ENCODE assay signal across 4 worm cellular contexts in genomic region chrIII:7710066-7710465, ce11.
TF ChIP-seq lines count a peak whose summit lies in the region.

No protein-coding gene starts in this region.

TF ChIP-seq in whole organism, L2 larva, 48 proteins besides CTCF, POLR2A, EP300 and RAD21 (continues in another document):
- TF ChIP-seq alr-1 (tag; optimal IDR thresholded peaks at IDR 0.05; lab: Kevin White, UChicago) (no peak), ZK546.5 (tag; optimal IDR thresholded peaks at IDR 0.05; lab: Kevin White, UChicago) (no peak), ztf-1 (GFP tag; conservative IDR thresholded peaks at IDR 0.05; lab: Robert Waterston, UW) (no peak), aly-2 (tag; optimal IDR thresholded peaks at IDR 0.05; lab: Kevin White, UChicago) (no peak), lsy-2 (tag; optimal IDR thresholded peaks at IDR 0.05; lab: Kevin White, UChicago) (peak; percentile 41 to 88), zag-1 (tag; optimal IDR thresholded peaks at IDR 0.05; lab: Kevin White, UChicago) (peak; percentile 62), lin-39 (tag; optimal IDR thresholded peaks at IDR 0.05; lab: Kevin White, UChicago) (no peak), gmeb-1 (tag; optimal IDR thresholded peaks at IDR 0.05; lab: Kevin White, UChicago) (peak; percentile 76), lin-11 (tag; optimal IDR thresholded peaks at IDR 0.05; lab: Kevin White, UChicago) (peak; percentile 72), sma-3 (GFP tag; optimal IDR thresholded peaks at IDR 0.05; lab: Kevin White, UChicago) (peak; percentile 55), nhr-10 (tag; optimal IDR thresholded peaks at IDR 0.05; lab: Kevin White, UChicago) (peak; percentile 3), ztf-11 (tag; optimal IDR thresholded peaks at IDR 0.05; lab: Kevin White, UChicago) (no peak), ceh-82 (tag; optimal IDR thresholded peaks at IDR 0.05; lab: Kevin White, UChicago) (no peak), nhr-12 (tag; optimal IDR thresholded peaks at IDR 0.05; lab: Kevin White, UChicago) (no peak), nhr-237 (tag; optimal IDR thresholded peaks at IDR 0.05; lab: Kevin White, UChicago) (no peak), nhr-6 (tag; optimal IDR thresholded peaks at IDR 0.05; lab: Kevin White, UChicago) (peak; percentile 64), unc-62 (GFP tag; optimal IDR thresholded peaks at IDR 0.05; lab: Kevin White, UChicago) (no peak), mdl-1 (tag; optimal IDR thresholded peaks at IDR 0.05; lab: Kevin White, UChicago) (no peak), lin-13 (GFP tag; optimal IDR thresholded peaks at IDR 0.05; lab: Kevin White, UChicago) (peak; percentile 98), elt-1 (tag; optimal IDR thresholded peaks at IDR 0.05; lab: Kevin White, UChicago) (no peak), unc-55 (GFP tag; optimal IDR thresholded peaks at IDR 0.05; lab: Kevin White, UChicago) (peak; percentile 80), C34F6.9 (tag; optimal IDR thresholded peaks at IDR 0.05; lab: Kevin White, UChicago) (peak; percentile 92), mbf-1 (tag; optimal IDR thresholded peaks at IDR 0.05; lab: Kevin White, UChicago) (no peak), unc-39 (tag; optimal IDR thresholded peaks at IDR 0.05; lab: Kevin White, UChicago) (no peak)

TF ChIP-seq in whole organism, L4 larva, 104 proteins besides CTCF, POLR2A, EP300 and RAD21 (continues in another document):
- peak; percentile 36 for TF ChIP-seq nhr-28 (tag; optimal IDR thresholded peaks at IDR 0.05; lab: Kevin White, UChicago)
- peak; percentile 37 for TF ChIP-seq dmd-6 (GFP tag; IDR thresholded peaks at IDR 0.05; lab: Robert Waterston, UW)
- TF ChIP-seq spr-1 (tag; optimal IDR thresholded peaks at IDR 0.05; lab: Kevin White, UChicago), result no peak
- no peak for TF ChIP-seq skn-1 (tag; optimal IDR thresholded peaks at IDR 0.05; lab: Kevin White, UChicago)
- peak; percentile 58; the same call in 1 of the 2 replicates for TF ChIP-seq ceh-20 (GFP tag; IDR thresholded peaks at IDR 0.05; lab: Robert Waterston, UW)
- peak; percentile 61 for TF ChIP-seq dpl-1 (GFP tag; optimal IDR thresholded peaks at IDR 0.05; lab: Kevin White, UChicago)
- peak; percentile 80 for TF ChIP-seq hmg-1.1 (GFP tag; IDR thresholded peaks at IDR 0.05; lab: Robert Waterston, UW)
- TF ChIP-seq nhr-25 (tag; optimal IDR thresholded peaks at IDR 0.05; lab: Kevin White, UChicago; ENCODE audit: borderline replicate concordance, insufficient read depth), result peak; percentile 55
- TF ChIP-seq nhr-6 (tag; optimal IDR thresholded peaks at IDR 0.05; lab: Kevin White, UChicago), result peak; percentile 91
- TF ChIP-seq rbr-2 (tag; optimal IDR thresholded peaks at IDR 0.05; lab: Kevin White, UChicago), result peak; percentile 82
- TF ChIP-seq fkh-10 (GFP tag; optimal IDR thresholded peaks at IDR 0.05; lab: Kevin White, UChicago), result no peak
- peak; percentile 57 for TF ChIP-seq F37D6.2 (tag; optimal IDR thresholded peaks at IDR 0.05; lab: Kevin White, UChicago)
- TF ChIP-seq ctbp-1 (GFP tag; IDR thresholded peaks at IDR 0.05; lab: Robert Waterston, UW), result 0 out of 2 replicates have a peak, but pooled peaks have one; percentile 57
- TF ChIP-seq saeg-2 (GFP tag; IDR thresholded peaks at IDR 0.05; lab: Robert Waterston, UW), result no peak
- TF ChIP-seq hlh-30 (tag; optimal IDR thresholded peaks at IDR 0.05; lab: Kevin White, UChicago; ENCODE audit: insufficient read depth), result peak; percentile 73
- no peak for TF ChIP-seq pha-4 (GFP tag; IDR thresholded peaks at IDR 0.05; lab: Robert Waterston, UW)
- TF ChIP-seq pha-4 (tag; optimal IDR thresholded peaks at IDR 0.05; lab: Kevin White, UChicago), result peak; percentile 28
- 0 out of 2 replicates have a peak, but pooled peaks have one; percentile 16 for TF ChIP-seq Y48G9A.11 (GFP tag; IDR thresholded peaks at IDR 0.05; lab: Robert Waterston, UW)
- no peak for TF ChIP-seq nhr-102 (tag; optimal IDR thresholded peaks at IDR 0.05; lab: Kevin White, UChicago)
- TF ChIP-seq Y5F2A.4 (GFP tag; optimal IDR thresholded peaks at IDR 0.05; lab: Kevin White, UChicago), result no peak
- TF ChIP-seq nhr-11 (tag; optimal IDR thresholded peaks at IDR 0.05; lab: Kevin White, UChicago), result peak; percentile 77
- TF ChIP-seq mxl-3 (GFP tag; optimal IDR thresholded peaks at IDR 0.05; lab: Kevin White, UChicago), result peak; percentile 49

TF ChIP-seq in whole organism, late embryonic, 69 proteins besides CTCF, POLR2A, EP300 and RAD21 (continues in another document):
- no peak for TF ChIP-seq dmd-4 (tag; optimal IDR thresholded peaks at IDR 0.05; lab: Kevin White, UChicago; ENCODE audit: borderline replicate concordance)
- TF ChIP-seq ceh-34 (tag; optimal IDR thresholded peaks at IDR 0.05; lab: Kevin White, UChicago), result peak; percentile 13
- TF ChIP-seq hlh-8 (tag; optimal IDR thresholded peaks at IDR 0.05; lab: Kevin White, UChicago), result no peak
- TF ChIP-seq pax-1 (tag; optimal IDR thresholded peaks at IDR 0.05; lab: Kevin White, UChicago), result no peak
- no peak for TF ChIP-seq che-1 (tag; optimal IDR thresholded peaks at IDR 0.05; lab: Kevin White, UChicago)
- TF ChIP-seq ceh-48 (tag; optimal IDR thresholded peaks at IDR 0.05; lab: Kevin White, UChicago), result peak; percentile 71
- TF ChIP-seq dve-1 (tag; optimal IDR thresholded peaks at IDR 0.05; lab: Kevin White, UChicago), result peak; percentile 55
- peak; percentile 59 for TF ChIP-seq tbx-2 (tag; optimal IDR thresholded peaks at IDR 0.05; lab: Kevin White, UChicago)
- TF ChIP-seq ceh-45 (GFP tag; IDR thresholded peaks at IDR 0.05; lab: Robert Waterston, UW), result no peak
- TF ChIP-seq pqm-1 (tag; optimal IDR thresholded peaks at IDR 0.05; lab: Kevin White, UChicago), result no peak
- no peak for TF ChIP-seq ceh-9 (tag; optimal IDR thresholded peaks at IDR 0.05; lab: Kevin White, UChicago)
- peak; percentile 7 for TF ChIP-seq ets-4 (tag; optimal IDR thresholded peaks at IDR 0.05; lab: Kevin White, UChicago)
- TF ChIP-seq ztf-16 (tag; optimal IDR thresholded peaks at IDR 0.05; lab: Kevin White, UChicago), result no peak
- no peak for TF ChIP-seq fax-1 (tag; optimal IDR thresholded peaks at IDR 0.05; lab: Kevin White, UChicago)
- TF ChIP-seq ceh-31 (tag; optimal IDR thresholded peaks at IDR 0.05; lab: Kevin White, UChicago), result peak; percentile 81
- no peak for TF ChIP-seq unc-3 (GFP tag; conservative IDR thresholded peaks at IDR 0.05; lab: Robert Waterston, UW)
- no peak for TF ChIP-seq unc-3 (tag; optimal IDR thresholded peaks at IDR 0.05; lab: Kevin White, UChicago)
- TF ChIP-seq odd-2 (tag; optimal IDR thresholded peaks at IDR 0.05; lab: Kevin White, UChicago), result no peak
- TF ChIP-seq C08G9.2 (tag; optimal IDR thresholded peaks at IDR 0.05; lab: Kevin White, UChicago), result no peak
- TF ChIP-seq hlh-13 (GFP tag; optimal IDR thresholded peaks at IDR 0.05; lab: Kevin White, UChicago), result no peak
- TF ChIP-seq ceh-6 (GFP tag; optimal IDR thresholded peaks at IDR 0.05; lab: Kevin White, UChicago), result no peak
- peak; percentile 14 for TF ChIP-seq madf-2 (tag; optimal IDR thresholded peaks at IDR 0.05; lab: Kevin White, UChicago)
- TF ChIP-seq lim-6 (tag; optimal IDR thresholded peaks at IDR 0.05; lab: Kevin White, UChicago), result no peak
- TF ChIP-seq rnt-1 (tag; optimal IDR thresholded peaks at IDR 0.05; lab: Kevin White, UChicago), result no peak
- peak; percentile 43 for TF ChIP-seq pros-1 (tag; optimal IDR thresholded peaks at IDR 0.05; lab: Kevin White, UChicago)
- TF ChIP-seq Y22D7AL.16 (tag; optimal IDR thresholded peaks at IDR 0.05; lab: Kevin White, UChicago), result no peak
- no peak for TF ChIP-seq tbx-7 (tag; optimal IDR thresholded peaks at IDR 0.05; lab: Kevin White, UChicago)

TF ChIP-seq in whole organism, mixed stage, embryonic, 35 proteins besides CTCF, POLR2A, EP300 and RAD21 (continues in another document):
- TF ChIP-seq mab-5 (tag; optimal IDR thresholded peaks at IDR 0.05; lab: Kevin White, UChicago) (no peak), elt-3 (tag; optimal IDR thresholded peaks at IDR 0.05; lab: Kevin White, UChicago) (no peak), lin-13 (tag; optimal IDR thresholded peaks at IDR 0.05; lab: Kevin White, UChicago) (no peak), lsy-2 (tag; optimal IDR thresholded peaks at IDR 0.05; lab: Kevin White, UChicago) (peak; percentile 36), unc-39 (tag; optimal IDR thresholded peaks at IDR 0.05; lab: Kevin White, UChicago) (no peak), tbx-8 (GFP tag; optimal IDR thresholded peaks at IDR 0.05; lab: Kevin White, UChicago) (no peak), blmp-1 (tag; optimal IDR thresholded peaks at IDR 0.05; lab: Kevin White, UChicago) (no peak), snpc-4 (tag; optimal IDR thresholded peaks at IDR 0.05; lab: Kevin White, UChicago) (no peak), pha-4 (tag; optimal IDR thresholded peaks at IDR 0.05; lab: Kevin White, UChicago) (peak; percentile 74), mep-1 (tag; optimal IDR thresholded peaks at IDR 0.05; lab: Kevin White, UChicago) (peak; percentile 90), mls-2 (tag; optimal IDR thresholded peaks at IDR 0.05; lab: Kevin White, UChicago) (peak; percentile 34), zip-8 (tag; optimal IDR thresholded peaks at IDR 0.05; lab: Kevin White, UChicago) (no peak), ces-1 (GFP tag; optimal IDR thresholded peaks at IDR 0.05; lab: Kevin White, UChicago) (peak; percentile 64), ceh-83 (GFP tag; optimal IDR thresholded peaks at IDR 0.05; lab: Kevin White, UChicago) (no peak), nhr-76 (tag; optimal IDR thresholded peaks at IDR 0.05; lab: Kevin White, UChicago) (no peak), hlh-1 (tag; optimal IDR thresholded peaks at IDR 0.05; lab: Kevin White, UChicago) (no peak), nhr-237 (tag; optimal IDR thresholded peaks at IDR 0.05; lab: Kevin White, UChicago) (peak; percentile 60), ham-2 (GFP tag; optimal IDR thresholded peaks at IDR 0.05; lab: Kevin White, UChicago) (peak; percentile 57), ztf-11 (tag; optimal IDR thresholded peaks at IDR 0.05; lab: Kevin White, UChicago) (no peak), nhr-28 (tag; optimal IDR thresholded peaks at IDR 0.05; lab: Kevin White, UChicago) (no peak), unc-120 (tag; optimal IDR thresholded peaks at IDR 0.05; lab: Kevin White, UChicago; ENCODE audit: poor library complexity, severe bottlenecking) (peak; percentile 7), flh-1 (GFP tag; optimal IDR thresholded peaks at IDR 0.05; lab: Kevin White, UChicago) (no peak), ceh-39 (tag; optimal IDR thresholded peaks at IDR 0.05; lab: Kevin White, UChicago) (peak; percentile 89), cnd-1 (tag; optimal IDR thresholded peaks at IDR 0.05; lab: Kevin White, UChicago) (peak; percentile 2), drap-1 (GFP tag; optimal IDR thresholded peaks at IDR 0.05; lab: Kevin White, UChicago) (no peak), sptf-1 (tag; optimal IDR thresholded peaks at IDR 0.05; lab: Kevin White, UChicago) (peak; percentile 48), nhr-2 (tag; optimal IDR thresholded peaks at IDR 0.05; lab: Kevin White, UChicago) (peak; percentile 41), nhr-12 (tag; optimal IDR thresholded peaks at IDR 0.05; lab: Kevin White, UChicago) (no peak), sem-2 (GFP tag; optimal IDR thresholded peaks at IDR 0.05; lab: Kevin White, UChicago) (no peak), M03D4.4 (tag; optimal IDR thresholded peaks at IDR 0.05; lab: Kevin White, UChicago) (no peak), elt-1 (tag; optimal IDR thresholded peaks at IDR 0.05; lab: Kevin White, UChicago; ENCODE audit: borderline replicate concordance, insufficient read depth) (no peak)
